Fruit fly (Drosophila melanogaster): ENCODE data around the gene CG6664.

Gene CG6664

dm6 chr3L:17047811-17048239 is 31.8 kb upstream of the CG6664 start (continued):
- TF ChIP-seq CG6765 (GFP tag; optimal IDR thresholded peaks at IDR 0.05) (no peak), eyg (GFP tag; optimal IDR thresholded peaks at IDR 0.05) (no peak), CG2712 (tag; optimal IDR thresholded peaks at IDR 0.05) (peak; percentile 21), ken (GFP tag; IDR thresholded peaks at IDR 0.05) (no peak), CG11696 (GFP tag; IDR thresholded peaks at IDR 0.05) (no peak), CG12769 (tag; optimal IDR thresholded peaks at IDR 0.05) (peak; percentile 65), CG4424 (GFP tag; optimal IDR thresholded peaks at IDR 0.05) (no peak), D19A (tag; optimal IDR thresholded peaks at IDR 0.05) (no peak), CG3726 (GFP tag; IDR thresholded peaks at IDR 0.05) (no peak), CG7271 (tag; optimal IDR thresholded peaks at IDR 0.05) (no peak), danr (GFP tag; IDR thresholded peaks at IDR 0.05) (no peak), HLH54F (GFP tag; optimal IDR thresholded peaks at IDR 0.05) (no peak), bab2 (GFP tag; optimal IDR thresholded peaks at IDR 0.05) (no peak), HHEX (GFP tag; optimal IDR thresholded peaks at IDR 0.05) (peak; percentile 5)

dm6 chr3L:17045431-17046238 is 29.7 kb upstream of the CG6664 start, which contains the start of gene TpnC73F:
TSS of gene TpnC73F (plus strand) at chr3L:17046063.
- TF ChIP-seq gcm2 (GFP tag; optimal IDR thresholded peaks at IDR 0.05): no peak
- TF ChIP-seq Drgx (GFP tag; IDR thresholded peaks at IDR 0.05): no peak
- no peak for TF ChIP-seq CG18476 (GFP tag; optimal IDR thresholded peaks at IDR 0.05)
- no peak for TF ChIP-seq CG17802 (tag; optimal IDR thresholded peaks at IDR 0.05)
- no peak for TF ChIP-seq wor (GFP tag; IDR thresholded peaks at IDR 0.05)
- no peak for TF ChIP-seq CG10147 (GFP tag; optimal IDR thresholded peaks at IDR 0.05)
- 0 out of 3 replicates have a peak, but pooled peaks have one; percentile 49 for TF ChIP-seq ci (GFP tag; IDR thresholded peaks at IDR 0.05)
- no peak for TF ChIP-seq D (optimal IDR thresholded peaks at IDR 0.05)
- no peak for TF ChIP-seq D (GFP tag; optimal IDR thresholded peaks at IDR 0.05)
- TF ChIP-seq z (GFP tag; IDR thresholded peaks at IDR 0.05): 0 out of 3 replicates have a peak, but pooled peaks have one; percentile 35
- no peak for TF ChIP-seq CG4854 (GFP tag; optimal IDR thresholded peaks at IDR 0.05)
- TF ChIP-seq schlank (tag; optimal IDR thresholded peaks at IDR 0.05): no peak
- TF ChIP-seq unc-4 (GFP tag; IDR thresholded peaks at IDR 0.05; ENCODE audit: partially characterized antibody): no peak
- no peak for TF ChIP-seq ATbp (GFP tag; optimal IDR thresholded peaks at IDR 0.05)
- no peak for TF ChIP-seq fd102C (GFP tag; optimal IDR thresholded peaks at IDR 0.05)
- no peak for TF ChIP-seq Ravus (GFP tag; IDR thresholded peaks at IDR 0.05)
- TF ChIP-seq Trl (optimal IDR thresholded peaks at IDR 0.05): no peak
- no peak for TF ChIP-seq Trl (GFP tag; optimal IDR thresholded peaks at IDR 0.05)
- peak; percentile 11 for TF ChIP-seq Ets65A (GFP tag)
- peak; percentile 2 for TF ChIP-seq CG7928 (GFP tag; optimal IDR thresholded peaks at IDR 0.05)
- TF ChIP-seq CG17328 (GFP tag; IDR thresholded peaks at IDR 0.05): no peak
- TF ChIP-seq CG14441 (GFP tag; IDR thresholded peaks at IDR 0.05): 0 out of 2 replicates have a peak, but pooled peaks have one; percentile 23
- no peak for TF ChIP-seq usp (GFP tag; optimal IDR thresholded peaks at IDR 0.05)
- TF ChIP-seq Nf-YC (tag; optimal IDR thresholded peaks at IDR 0.05): no peak
- no peak for TF ChIP-seq Fer3 (tag; optimal IDR thresholded peaks at IDR 0.05)
- TF ChIP-seq CG3847 (GFP tag; IDR thresholded peaks at IDR 0.05): peak; percentile 14; the same call in 1 of the 2 replicates
- peak; percentile 91 for TF ChIP-seq Deaf1 (tag; optimal IDR thresholded peaks at IDR 0.05)
- TF ChIP-seq Gug (GFP tag; IDR thresholded peaks at IDR 0.05): no peak
- 0 out of 4 replicates have a peak, but pooled peaks have one; percentile 42 for TF ChIP-seq chinmo (GFP tag; IDR thresholded peaks at IDR 0.05; ENCODE audit: partially characterized antibody)
- peak; percentile 67; the same call in 1 of the 3 replicates for TF ChIP-seq so (GFP tag; IDR thresholded peaks at IDR 0.05)
- peak; percentile 78 for TF ChIP-seq sd (tag; optimal IDR thresholded peaks at IDR 0.05)
- TF ChIP-seq tll (GFP tag; optimal IDR thresholded peaks at IDR 0.05): no peak
- no peak for TF ChIP-seq tap (tag; optimal IDR thresholded peaks at IDR 0.05)
- TF ChIP-seq sr (GFP tag; IDR thresholded peaks at IDR 0.05): peak; percentile 98
- TF ChIP-seq CG4424 (GFP tag; optimal IDR thresholded peaks at IDR 0.05): no peak
- no peak for TF ChIP-seq CG43689 (GFP tag; IDR thresholded peaks at IDR 0.05)
- TF ChIP-seq crol (GFP tag; IDR thresholded peaks at IDR 0.05): peak; percentile 59; the same call in 1 of the 2 replicates
